Worm (Caenorhabditis elegans) whole organism, midembryonic: ENCODE measurements around the gene F53F4.17.

Experiments used
- T22C8.4 ChIP-seq: fragments of 200-800 bp; sonication (Bioruptor generic); IDR thresholded peaks from 2 replicates; pipeline ENCODE4 v1.3.6; 2022; ENCODE audit warnings: missing genetic modification characterization, missing compliant biosample characterization
- cog-1 ChIP-seq: sonication (generic microtip); optimal IDR thresholded peaks from 2 replicates; lab custom pipeline; 2016; ENCODE audit warnings: missing genetic modification characterization, missing compliant biosample characterization
- flt-1 ChIP-seq: fragments of 200-800 bp; sonication (Bioruptor generic); IDR thresholded peaks from 2 replicates; pipeline ENCODE4 v1.3.6; 2022; ENCODE audit warnings: missing genetic modification characterization, missing compliant biosample characterization
- klf-2 ChIP-seq: fragments of 200-800 bp; sonication (Bioruptor generic); conservative IDR thresholded peaks from 2 replicates; pipeline ENCODE4 v1.3.6; 2022; ENCODE audit warnings: missing genetic modification reagents, missing genetic modification characterization, missing compliant biosample characterization
- med-1 ChIP-seq: sonication (generic microtip); optimal IDR thresholded peaks from 2 replicates; lab custom pipeline; 2017; ENCODE audit warnings: missing genetic modification characterization, mild to moderate bottlenecking, missing compliant biosample characterization, antibody characterized with exemption, missing genetic modification reagents; ENCODE audit not compliant: insufficient read depth
- ref-1 ChIP-seq: fragments of 200-800 bp; sonication (Bioruptor generic); conservative IDR thresholded peaks from 2 replicates; pipeline ENCODE4 v1.3.6; 2022; ENCODE audit warnings: missing genetic modification reagents, missing genetic modification characterization, missing compliant biosample characterization
- tab-1 ChIP-seq: fragments of 200-800 bp; sonication (Bioruptor generic); IDR thresholded peaks from 2 replicates; pipeline ENCODE4 v1.3.6; 2022; ENCODE audit warnings: missing genetic modification characterization, missing compliant biosample characterization
- ztf-23 ChIP-seq: fragments of 200-800 bp; sonication (Bioruptor generic); IDR thresholded peaks from 2 replicates; pipeline ENCODE4 v1.3.6; 2022; ENCODE audit warnings: missing genetic modification reagents, missing genetic modification characterization, missing compliant biosample characterization
- ztf-29 ChIP-seq: fragments of 200-800 bp; sonication (Bioruptor generic); IDR thresholded peaks from 2 replicates; pipeline ENCODE4 v1.3.6; 2022; ENCODE audit warnings: missing genetic modification reagents, missing genetic modification characterization, missing compliant biosample characterization

F53F4.17 gene

ce11 chrV:13587902-13588301 is at the start of gene F53F4.17:
Gene F53F4.17 (plus strand): TSS chrV:13588202.
- TF ChIP-seq T22C8.4 (GFP tag; lab: Robert Waterston, UW), result no peak
- no peak for TF ChIP-seq ztf-23 (GFP tag; lab: Robert Waterston, UW)
- TF ChIP-seq ref-1 (GFP tag; lab: Robert Waterston, UW), result no peak
- no peak for TF ChIP-seq med-1
- TF ChIP-seq klf-2 (GFP tag; lab: Robert Waterston, UW), result no peak
- TF ChIP-seq ztf-29, result no peak
- TF ChIP-seq flt-1 (GFP tag; lab: Robert Waterston, UW), result no peak
- TF ChIP-seq tab-1 (GFP tag; lab: Robert Waterston, UW), result no peak
- no peak for TF ChIP-seq cog-1 (tag; lab: Kevin White, UChicago)

ce11 chrV:13551601-13552000 is 36.4 kb upstream of the F53F4.17 start, which contains the start of the genes C56A3.4 and C56A3.5:
Gene C56A3.4 (minus strand): TSS chrV:13551754.
Gene C56A3.5 (plus strand): TSS chrV:13551967.
- TF ChIP-seq T22C8.4 (GFP tag; lab: Robert Waterston, UW) (no peak), flt-1 (GFP tag; lab: Robert Waterston, UW) (no peak), tab-1 (GFP tag; lab: Robert Waterston, UW) (no peak), klf-2 (GFP tag; lab: Robert Waterston, UW) (no peak), ref-1 (GFP tag; lab: Robert Waterston, UW) (no peak), ztf-29 (no peak), cog-1 (tag; lab: Kevin White, UChicago) (no peak), med-1 (no peak), ztf-23 (GFP tag; lab: Robert Waterston, UW) (no peak)

- TF ChIP-seq T22C8.4 (GFP tag; lab: Robert Waterston, UW), result no peak
- TF ChIP-seq ztf-23 (GFP tag; lab: Robert Waterston, UW), result no peak
- TF ChIP-seq med-1, result no peak
- TF ChIP-seq ztf-29, result no peak
- TF ChIP-seq cog-1 (tag; lab: Kevin White, UChicago), result no peak
- TF ChIP-seq tab-1 (GFP tag; lab: Robert Waterston, UW), result no peak
Observed at ce11 chrV:13556297-13556696, 31.7 kb upstream of the F53F4.17 start, which contains the start of gene C56A3.6. Gene C56A3.6 (minus strand): TSS chrV:13556397.

- TF ChIP-seq T22C8.4 (GFP tag; lab: Robert Waterston, UW) (no peak), med-1 (no peak), flt-1 (GFP tag; lab: Robert Waterston, UW) (peak; percentile 87), ztf-29 (no peak), ref-1 (GFP tag; lab: Robert Waterston, UW) (no peak), cog-1 (tag; lab: Kevin White, UChicago) (peak; percentile 3), ztf-23 (GFP tag; lab: Robert Waterston, UW) (peak; percentile 73), klf-2 (GFP tag; lab: Robert Waterston, UW) (peak; percentile 56; the same call in 1 of the 2 replicates), tab-1 (GFP tag; lab: Robert Waterston, UW) (no peak)
Observed at ce11 chrV:13556746-13557145, 31.3 kb upstream of the F53F4.17 start, which contains the start of gene cav-2. Gene cav-2 (plus strand): TSS chrV:13557104.

ce11 chrV:13559978-13560377 is 28.0 kb upstream of the F53F4.17 start, which contains the start of gene C56A3.8:
Gene C56A3.8 (plus strand): TSS chrV:13560278.
- TF ChIP-seq ztf-29 (no peak), cog-1 (tag; lab: Kevin White, UChicago) (no peak), med-1 (no peak), flt-1 (GFP tag; lab: Robert Waterston, UW) (no peak), ref-1 (GFP tag; lab: Robert Waterston, UW) (no peak), T22C8.4 (GFP tag; lab: Robert Waterston, UW) (no peak), tab-1 (GFP tag; lab: Robert Waterston, UW) (no peak), klf-2 (GFP tag; lab: Robert Waterston, UW) (no peak), ztf-23 (GFP tag; lab: Robert Waterston, UW) (no peak)

ce11 chrV:13562748-13563147 is 25.3 kb upstream of the F53F4.17 start:
- no peak for TF ChIP-seq flt-1 (GFP tag; lab: Robert Waterston, UW)

- no peak for TF ChIP-seq ztf-29
- no peak for TF ChIP-seq ztf-23 (GFP tag; lab: Robert Waterston, UW)
- no peak for TF ChIP-seq T22C8.4 (GFP tag; lab: Robert Waterston, UW)
- no peak for TF ChIP-seq klf-2 (GFP tag; lab: Robert Waterston, UW)
- TF ChIP-seq tab-1 (GFP tag; lab: Robert Waterston, UW), result no peak
- no peak for TF ChIP-seq ref-1 (GFP tag; lab: Robert Waterston, UW)
- TF ChIP-seq flt-1 (GFP tag; lab: Robert Waterston, UW), result no peak
- TF ChIP-seq med-1, result no peak
- TF ChIP-seq cog-1 (tag; lab: Kevin White, UChicago), result no peak
Observed at ce11 chrV:13563841-13564240, 24.2 kb upstream of the F53F4.17 start, which contains the start of gene grl-17. Gene grl-17 (minus strand): TSS chrV:13563941.

- TF ChIP-seq tab-1 (GFP tag; lab: Robert Waterston, UW) (no peak), T22C8.4 (GFP tag; lab: Robert Waterston, UW) (0 out of 2 replicates have a peak, but pooled peaks have one; percentile 9)
Observed at ce11 chrV:13565197-13565596, 22.8 kb upstream of the F53F4.17 start.

- TF ChIP-seq T22C8.4 (GFP tag; lab: Robert Waterston, UW), result no peak
- no peak for TF ChIP-seq flt-1 (GFP tag; lab: Robert Waterston, UW)
- no peak for TF ChIP-seq tab-1 (GFP tag; lab: Robert Waterston, UW)
- TF ChIP-seq ref-1 (GFP tag; lab: Robert Waterston, UW), result no peak
- TF ChIP-seq med-1, result no peak
- no peak for TF ChIP-seq klf-2 (GFP tag; lab: Robert Waterston, UW)
- no peak for TF ChIP-seq cog-1 (tag; lab: Kevin White, UChicago)
- no peak for TF ChIP-seq ztf-29
- no peak for TF ChIP-seq ztf-23 (GFP tag; lab: Robert Waterston, UW)
Observed at ce11 chrV:13565781-13566180, 22.2 kb upstream of the F53F4.17 start, which contains the start of gene slrp-1. Gene slrp-1 (plus strand): TSS chrV:13565863.

ce11 chrV:13566967-13567366 is 21.0 kb upstream of the F53F4.17 start:
- TF ChIP-seq ztf-29 (no peak), ztf-23 (GFP tag; lab: Robert Waterston, UW) (no peak), med-1 (no peak), tab-1 (GFP tag; lab: Robert Waterston, UW) (no peak)
